Worm (Caenorhabditis elegans): Measurements from ENCODE around the gene Y37E11B.5.

DNA sequence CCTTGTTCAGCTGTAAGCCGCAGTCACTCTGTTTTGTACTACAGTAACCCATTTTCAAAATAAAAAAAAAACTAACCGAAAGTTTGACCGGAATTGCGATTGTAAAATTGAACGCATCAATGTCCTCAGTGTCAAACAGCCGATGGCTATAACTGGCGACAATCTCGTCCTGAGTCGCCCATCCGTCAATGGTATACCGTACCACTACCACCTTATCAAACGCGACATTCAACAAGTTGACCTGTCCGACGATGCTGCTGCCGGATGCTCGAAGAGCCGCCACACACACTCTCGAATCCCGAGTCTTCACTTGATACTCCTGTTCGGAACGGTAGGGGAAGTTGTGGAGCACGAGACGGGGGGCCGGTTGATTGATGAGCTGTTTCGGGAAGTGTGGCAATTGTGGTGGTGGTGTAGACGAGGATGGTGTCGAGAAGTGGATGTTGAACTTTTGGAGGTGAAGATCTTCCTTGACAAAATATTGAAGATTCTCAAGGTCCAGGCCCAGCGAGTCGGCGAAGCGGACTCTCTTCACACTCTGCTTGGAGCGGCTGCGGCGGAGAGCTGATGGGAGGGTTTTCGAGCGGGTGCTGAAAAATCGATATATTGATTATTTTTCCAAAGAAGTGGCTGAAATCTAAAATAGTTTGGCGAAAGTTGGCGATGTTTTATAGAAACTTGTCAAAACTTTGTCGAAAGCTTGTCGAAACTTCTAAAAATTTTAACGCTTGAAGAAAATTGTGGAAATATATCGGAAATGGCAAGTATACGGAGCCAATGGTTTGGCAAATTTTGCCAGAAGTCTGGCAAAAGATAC, 48.2 kb upstream of the Y37E11B.5 start:
- TF ChIP-seq F22D6.2 (tag; optimal IDR thresholded peaks at IDR 0.05) (no peak), hrde-1 (tag; optimal IDR thresholded peaks at IDR 0.05; ENCODE audit: borderline replicate concordance) (no peak), snpc-1.3 (tag; optimal IDR thresholded peaks at IDR 0.05; ENCODE audit: insufficient read depth) (no peak), dpl-1 (GFP tag; optimal IDR thresholded peaks at IDR 0.05) (no peak), snpc-4 (GFP tag; optimal IDR thresholded peaks at IDR 0.05) (no peak), snpc-4 (tag; optimal IDR thresholded peaks at IDR 0.05) (no peak), snpc-1.1 (tag; optimal IDR thresholded peaks at IDR 0.05; ENCODE audit: insufficient read depth) (no peak)
